Fruit fly (Drosophila melanogaster): Measurements from ENCODE around the gene exex.

DNA sequence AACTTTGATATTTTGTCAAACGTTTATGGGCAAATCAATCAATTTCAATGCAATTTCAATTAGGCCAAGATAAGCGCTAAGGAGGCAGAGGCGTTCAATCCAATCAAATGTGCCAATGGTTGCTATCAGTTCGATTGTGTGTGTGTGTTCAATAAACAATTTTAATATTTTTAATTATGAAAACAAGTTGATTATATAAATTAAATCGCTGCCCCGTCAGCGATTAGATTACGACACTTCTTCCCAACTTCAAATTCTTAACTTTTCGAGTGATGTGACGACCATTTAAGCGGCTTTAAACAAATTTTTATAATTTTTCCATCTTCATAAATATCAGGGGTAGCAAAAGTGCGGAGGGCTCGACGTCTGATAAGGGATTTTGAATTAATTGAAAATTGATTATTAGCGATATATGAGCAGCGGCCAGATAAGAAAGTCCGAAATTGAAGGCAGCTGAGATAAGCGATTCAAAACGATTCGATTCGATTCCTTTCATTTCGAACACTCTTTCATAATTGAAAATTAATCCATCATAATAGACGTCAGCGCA is 5.5 kb upstream of the exex start:
- no peak for TF ChIP-seq EcR (GFP tag; optimal IDR thresholded peaks at IDR 0.05)
- TF ChIP-seq Pif1B (GFP tag; optimal IDR thresholded peaks at IDR 0.05) = no peak
- no peak for TF ChIP-seq Ets98B (GFP tag; IDR thresholded peaks at IDR 0.05)
- TF ChIP-seq CG17806 (tag; optimal IDR thresholded peaks at IDR 0.05) = no peak
- TF ChIP-seq CG12605 (GFP tag; IDR thresholded peaks at IDR 0.05) = no peak
- TF ChIP-seq CG8301 (tag; optimal IDR thresholded peaks at IDR 0.05) = no peak
- TF ChIP-seq fd96Ca (GFP tag; IDR thresholded peaks at IDR 0.05) = no peak
